Fruit fly (Drosophila melanogaster) whole organism, prepupa: ENCODE measurements around the gene CG3699.

Source experiments
- Blimp-1 ChIP-seq: fragments of 200-800 bp; sonication (Bioruptor generic); optimal IDR thresholded peaks from 3 replicates; lab custom pipeline; 2017; ENCODE audit warnings: missing biosample characterization, missing genetic modification characterization, mild to moderate bottlenecking, moderate library complexity, missing genetic modification reagents
- CG10669 ChIP-seq: fragments of 200-800 bp; sonication (Bioruptor generic); optimal IDR thresholded peaks from 3 replicates; lab custom pipeline; 2018; ENCODE audit warnings: missing biosample characterization, mild to moderate bottlenecking, missing genetic modification characterization, moderate library complexity
- CG15336 ChIP-seq: fragments of 200-800 bp; sonication (Bioruptor generic); IDR thresholded peaks from 2 replicates; pipeline ENCODE4 v1.3.6; 2022; ENCODE audit warnings: missing biosample characterization, missing genetic modification characterization
- CG3919 ChIP-seq: fragments of 200-800 bp; sonication (Bioruptor generic); optimal IDR thresholded peaks from 3 replicates; lab custom pipeline; 2016; ENCODE audit warnings: missing biosample characterization, missing genetic modification characterization
- CG6854 ChIP-seq: fragments of 200-800 bp; sonication (Bioruptor generic); optimal IDR thresholded peaks from 2 replicates; lab custom pipeline; 2017; ENCODE audit warnings: missing biosample characterization, mild to moderate bottlenecking, missing genetic modification characterization
- Gug ChIP-seq: fragments of 200-800 bp; sonication (Bioruptor generic); IDR thresholded peaks from 2 replicates; pipeline ENCODE4 v1.3.6; 2022; ENCODE audit warnings: missing biosample characterization, missing genetic modification characterization
- Hr4 ChIP-seq: fragments of 200-800 bp; sonication (Bioruptor generic); optimal IDR thresholded peaks from 3 replicates; lab custom pipeline; 2016; ENCODE audit warnings: missing biosample characterization, missing genetic modification characterization
- cyc ChIP-seq: fragments of 200-800 bp; sonication (Bioruptor generic); optimal IDR thresholded peaks from 3 replicates; lab custom pipeline; 2016; ENCODE audit warnings: missing biosample characterization, missing genetic modification characterization
- dac ChIP-seq: fragments of 200-800 bp; sonication (Bioruptor generic); optimal IDR thresholded peaks from 2 replicates; lab custom pipeline; 2017; ENCODE audit warnings: missing biosample characterization, mild to moderate bottlenecking, missing genetic modification characterization
- esn ChIP-seq: fragments of 200-800 bp; sonication (Bioruptor generic); optimal IDR thresholded peaks from 2 replicates; lab custom pipeline; 2016; ENCODE audit warnings: missing biosample characterization, mild to moderate bottlenecking, missing genetic modification characterization, moderate library complexity
- fd59A ChIP-seq: fragments of 200-800 bp; sonication (Bioruptor generic); optimal IDR thresholded peaks from 2 replicates; lab custom pipeline; 2017; ENCODE audit warnings: missing biosample characterization, mild to moderate bottlenecking, missing genetic modification characterization, missing genetic modification reagents
- fkh ChIP-seq: fragments of 200-800 bp; sonication (Bioruptor generic); optimal IDR thresholded peaks from 3 replicates; lab custom pipeline; 2017; ENCODE audit warnings: missing biosample characterization, mild to moderate bottlenecking, missing genetic modification characterization, moderate library complexity
- pdm3 ChIP-seq: fragments of 200-800 bp; sonication (Bioruptor generic); optimal IDR thresholded peaks from 3 replicates; lab custom pipeline; 2016; ENCODE audit warnings: missing biosample characterization, missing genetic modification characterization
- topi ChIP-seq: fragments of 200-800 bp; sonication (Bioruptor generic); optimal IDR thresholded peaks from 3 replicates; lab custom pipeline; 2016; ENCODE audit warnings: missing biosample characterization, missing genetic modification characterization

dm6 chrX:945446-946013, 1.8 kb downstream of the CG3699 start, which contains the start of gene CG3703:
- TF ChIP-seq Gug (GFP tag; lab: Robert Waterston, UW) = no peak
- TF ChIP-seq CG10669 = no peak
- TF ChIP-seq Hr4 = no peak
- no peak for TF ChIP-seq fkh
- no peak for TF ChIP-seq dac (GFP tag; lab: Kevin White, UChicago)
- TF ChIP-seq CG3919 (GFP tag; lab: Kevin White, UChicago) = no peak
- TF ChIP-seq CG15336 (GFP tag; lab: Robert Waterston, UW) = no peak
- TF ChIP-seq pdm3 (GFP tag; lab: Kevin White, UChicago) = no peak
- no peak for TF ChIP-seq Blimp-1
- TF ChIP-seq topi (GFP tag; lab: Kevin White, UChicago) = no peak
- no peak for TF ChIP-seq fd59A
- TF ChIP-seq CG6854 (GFP tag; lab: Kevin White, UChicago) = no peak
- no peak for TF ChIP-seq esn (GFP tag; lab: Kevin White, UChicago)
- no peak for TF ChIP-seq cyc (GFP tag; lab: Kevin White, UChicago)
